Worm (Caenorhabditis elegans) whole organism, young adult: Measurements from ENCODE around the gene F44A6.3.

ENCODE experiments used
- C06A6.2 ChIP-seq: fragments of 200-800 bp; sonication (Bioruptor generic); conservative IDR thresholded peaks from 2 replicates; pipeline ENCODE4 v1.3.6; 2022; ENCODE audit warnings: missing genetic modification characterization, missing compliant biosample characterization
- F10E7.11 ChIP-seq: sonication (generic microtip); optimal IDR thresholded peaks from 2 replicates; lab custom pipeline; 2017; ENCODE audit warnings: mild to moderate bottlenecking, missing genetic modification characterization, moderate library complexity, missing compliant biosample characterization
- F33H1.4 ChIP-seq: fragments of 200-800 bp; sonication (Bioruptor generic); IDR thresholded peaks from 2 replicates; pipeline ENCODE4 v1.3.6; 2022; ENCODE audit warnings: missing genetic modification reagents, missing genetic modification characterization, missing compliant biosample characterization
- F39B2.1 ChIP-seq: fragments of 200-800 bp; sonication (Bioruptor generic); IDR thresholded peaks from 2 replicates; pipeline ENCODE4 v1.3.6; 2022; ENCODE audit warnings: missing genetic modification reagents, missing genetic modification characterization, missing compliant biosample characterization
- F49E8.2 ChIP-seq: sonication (generic microtip); optimal IDR thresholded peaks from 3 replicates; lab custom pipeline; 2017; ENCODE audit warnings: missing genetic modification characterization, mild to moderate bottlenecking, missing compliant biosample characterization, antibody characterized with exemption, moderate library complexity; ENCODE audit not compliant: insufficient read depth
- F55B11.4 ChIP-seq: sonication (generic microtip); optimal IDR thresholded peaks from 2 replicates; lab custom pipeline; 2016; ENCODE audit warnings: missing compliant biosample characterization, missing genetic modification characterization, borderline replicate concordance; ENCODE audit not compliant: insufficient read depth
- T07F8.4 ChIP-seq: sonication (generic microtip); optimal IDR thresholded peaks from 2 replicates; lab custom pipeline; 2016; ENCODE audit warnings: mild to moderate bottlenecking, missing genetic modification characterization, moderate library complexity, missing compliant biosample characterization
- Y53F4B.3 ChIP-seq: fragments of 200-800 bp; sonication (Bioruptor generic); IDR thresholded peaks from 2 replicates; pipeline ENCODE4 v1.3.6; 2022; ENCODE audit warnings: missing genetic modification reagents, missing genetic modification characterization, missing compliant biosample characterization
- Y56A3A.18 ChIP-seq: fragments of 200-800 bp; sonication (Bioruptor generic); IDR thresholded peaks from 2 replicates; pipeline ENCODE4 v1.3.6; 2022; ENCODE audit warnings: missing genetic modification reagents, missing genetic modification characterization, missing compliant biosample characterization
- Y67H2A.10 ChIP-seq: fragments of 200-800 bp; sonication (Bioruptor generic); conservative IDR thresholded peaks from 2 replicates; pipeline ENCODE4 v1.3.6; 2022; ENCODE audit warnings: missing genetic modification reagents, missing genetic modification characterization, missing compliant biosample characterization
- attf-6 ChIP-seq: fragments of 200-800 bp; sonication (Bioruptor generic); IDR thresholded peaks from 2 replicates; pipeline ENCODE4 v1.3.6; 2022; ENCODE audit warnings: missing genetic modification reagents, missing genetic modification characterization, missing compliant biosample characterization
- bed-1 ChIP-seq: fragments of 200-800 bp; sonication (Bioruptor generic); IDR thresholded peaks from 2 replicates; pipeline ENCODE4 v1.3.6; 2022; ENCODE audit warnings: missing genetic modification reagents, missing genetic modification characterization, missing compliant biosample characterization
- ceh-58 ChIP-seq: fragments of 200-800 bp; sonication (Bioruptor generic); IDR thresholded peaks from 2 replicates; pipeline ENCODE4 v1.3.6; 2022; ENCODE audit warnings: missing genetic modification characterization, missing compliant biosample characterization
- dpff-1 ChIP-seq: sonication (generic microtip); optimal IDR thresholded peaks from 2 replicates; lab custom pipeline; 2017; ENCODE audit warnings: mild to moderate bottlenecking, missing genetic modification characterization, missing compliant biosample characterization
- egl-44 ChIP-seq: fragments of 200-800 bp; sonication (Bioruptor generic); IDR thresholded peaks from 2 replicates; pipeline ENCODE4 v1.3.6; 2022; ENCODE audit warnings: missing genetic modification reagents, missing genetic modification characterization, missing compliant biosample characterization
- fkh-3 ChIP-seq: sonication (generic microtip); optimal IDR thresholded peaks from 2 replicates; lab custom pipeline; 2016; ENCODE audit warnings: mild to moderate bottlenecking, missing genetic modification characterization, missing compliant biosample characterization
- hlh-26 ChIP-seq: fragments of 200-800 bp; sonication (Bioruptor generic); conservative IDR thresholded peaks from 2 replicates; pipeline ENCODE4 v1.3.6; 2022; ENCODE audit warnings: missing genetic modification reagents, missing genetic modification characterization, missing compliant biosample characterization
- hmg-1.2 ChIP-seq: fragments of 200-800 bp; sonication (Bioruptor generic); IDR thresholded peaks from 2 replicates; pipeline ENCODE4 v1.3.6; 2022; ENCODE audit warnings: missing genetic modification reagents, missing genetic modification characterization, missing compliant biosample characterization
- hmg-20 ChIP-seq: fragments of 200-800 bp; sonication (Bioruptor generic); IDR thresholded peaks from 2 replicates; pipeline ENCODE4 v1.3.6; 2022; ENCODE audit warnings: missing genetic modification reagents, missing genetic modification characterization, missing compliant biosample characterization
- hsf-1 ChIP-seq: fragments of 200-800 bp; sonication (Bioruptor generic); IDR thresholded peaks from 2 replicates; pipeline ENCODE4 v1.3.6; 2022; ENCODE audit warnings: missing genetic modification reagents, missing genetic modification characterization, missing compliant biosample characterization
- let-526 ChIP-seq: fragments of 200-800 bp; sonication (Bioruptor generic); IDR thresholded peaks from 2 replicates; pipeline ENCODE4 v1.3.6; 2022; ENCODE audit warnings: missing genetic modification reagents, missing genetic modification characterization, missing compliant biosample characterization
- lin-35 ChIP-seq, 3 experiments: fragments of 150-350 bp in 2 of 3; sonication (generic microtip) in 1 of 3; optimal IDR thresholded peaks; 2 replicates each; lab custom pipeline; 2014 to 2018; ENCODE audit warnings: missing biosample characterization in 3 of 3, missing genetic modification characterization in 3 of 3, missing genetic modification reagents in 3 of 3
- madf-8 ChIP-seq: fragments of 200-800 bp; sonication (Bioruptor generic); conservative IDR thresholded peaks from 2 replicates; pipeline ENCODE4 v1.3.6; 2022; ENCODE audit warnings: missing genetic modification reagents, missing genetic modification characterization, missing compliant biosample characterization
- mcd-1 ChIP-seq: fragments of 200-800 bp; sonication (Bioruptor generic); IDR thresholded peaks from 2 replicates; pipeline ENCODE4 v1.3.6; 2022; ENCODE audit warnings: missing genetic modification reagents, missing genetic modification characterization, missing compliant biosample characterization
- nhr-80 ChIP-seq: sonication (generic microtip); optimal IDR thresholded peaks from 2 replicates; lab custom pipeline; 2016; ENCODE audit warnings: missing genetic modification characterization, missing compliant biosample characterization
- nhr-90 ChIP-seq: sonication (generic microtip); optimal IDR thresholded peaks from 2 replicates; lab custom pipeline; 2016; ENCODE audit warnings: missing genotype, mild to moderate bottlenecking, missing genetic modification characterization, missing compliant biosample characterization
- pha-4 ChIP-seq: fragments of 150-350 bp; sonication (generic microtip); optimal IDR thresholded peaks from 2 replicates; lab custom pipeline; 2014; ENCODE audit warnings: missing biosample characterization, missing genetic modification reagents, missing genetic modification characterization
- rpc-1 ChIP-seq, 2 experiments: fragments of 150-350 bp in 1 of 2; sonication (generic microtip) in 1 of 2; optimal IDR thresholded peaks; 2 replicates each; lab custom pipeline; 2014 to 2018; ENCODE audit warnings: missing biosample characterization in 1 of 2, missing genetic modification characterization in 1 of 2, missing genetic modification reagents in 1 of 2, missing genotype in 1 of 2
- snpc-1.3 ChIP-seq: sonication (generic microtip); optimal IDR thresholded peaks from 2 replicates; lab custom pipeline; 2017; ENCODE audit warnings: missing genetic modification characterization, mild to moderate bottlenecking, missing compliant biosample characterization, antibody characterized with exemption, moderate library complexity, missing genotype, missing genetic modification reagents; ENCODE audit not compliant: insufficient read depth
- tbx-9 ChIP-seq: sonication (generic microtip); optimal IDR thresholded peaks from 2 replicates; lab custom pipeline; 2016; ENCODE audit warnings: borderline replicate concordance, missing genetic modification characterization, inconsistent platforms, missing compliant biosample characterization
- xnd-1 ChIP-seq: sonication (generic microtip); optimal IDR thresholded peaks from 2 replicates; lab custom pipeline; 2016; ENCODE audit warnings: missing genotype, missing genetic modification reagents, missing genetic modification characterization, missing compliant biosample characterization
- zfh-2 ChIP-seq: fragments of 200-800 bp; sonication (Bioruptor generic); conservative IDR thresholded peaks from 2 replicates; pipeline ENCODE4 v1.3.6; 2022; ENCODE audit warnings: missing genetic modification reagents, missing genetic modification characterization, missing compliant biosample characterization
- ztf-6 ChIP-seq: fragments of 200-800 bp; sonication (Bioruptor generic); IDR thresholded peaks from 2 replicates; pipeline ENCODE4 v1.3.6; 2022; ENCODE audit warnings: missing genetic modification reagents, missing genetic modification characterization, missing compliant biosample characterization

F44A6.3 gene

DNA sequence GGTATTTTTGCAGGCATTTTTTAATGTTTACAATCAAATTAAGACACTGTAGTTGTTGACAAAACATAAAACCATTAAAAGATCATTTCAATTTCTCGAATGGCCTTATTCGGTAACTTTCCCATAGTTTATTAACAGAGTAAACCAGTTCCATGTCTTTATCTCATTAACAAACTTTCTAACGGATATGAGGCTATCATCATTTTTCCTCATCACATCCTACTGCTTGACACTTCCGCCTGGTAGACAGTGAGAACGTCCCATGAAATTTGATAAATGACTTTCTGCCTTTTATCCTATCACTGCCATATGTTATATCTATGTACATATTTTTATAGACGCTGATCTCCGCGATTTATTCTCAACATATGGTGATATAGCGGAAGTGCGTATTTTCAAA lies 42.0 kb upstream of the F44A6.3 start:
- TF ChIP-seq F49E8.2 (tag; lab: Kevin White, UChicago): no peak
- no peak for TF ChIP-seq let-526 (GFP tag; lab: Robert Waterston, UW)
- no peak for TF ChIP-seq pha-4 (tag; lab: Kevin White, UChicago)
- no peak for TF ChIP-seq xnd-1
- no peak for TF ChIP-seq F55B11.4 (tag; lab: Kevin White, UChicago)
- TF ChIP-seq dpff-1 (tag; lab: Kevin White, UChicago): no peak
- no peak for TF ChIP-seq ztf-6 (GFP tag; lab: Robert Waterston, UW)
- no peak for TF ChIP-seq bed-1 (GFP tag; lab: Robert Waterston, UW)
- TF ChIP-seq hmg-1.2 (GFP tag; lab: Robert Waterston, UW): no peak
- TF ChIP-seq Y53F4B.3 (GFP tag; lab: Robert Waterston, UW): no peak
- TF ChIP-seq hmg-20 (GFP tag; lab: Robert Waterston, UW): no peak
- TF ChIP-seq F10E7.11 (tag; lab: Kevin White, UChicago): no peak
- TF ChIP-seq Y67H2A.10 (GFP tag; lab: Robert Waterston, UW): no peak
- TF ChIP-seq ceh-58: no peak
- no peak for TF ChIP-seq attf-6

DNA sequence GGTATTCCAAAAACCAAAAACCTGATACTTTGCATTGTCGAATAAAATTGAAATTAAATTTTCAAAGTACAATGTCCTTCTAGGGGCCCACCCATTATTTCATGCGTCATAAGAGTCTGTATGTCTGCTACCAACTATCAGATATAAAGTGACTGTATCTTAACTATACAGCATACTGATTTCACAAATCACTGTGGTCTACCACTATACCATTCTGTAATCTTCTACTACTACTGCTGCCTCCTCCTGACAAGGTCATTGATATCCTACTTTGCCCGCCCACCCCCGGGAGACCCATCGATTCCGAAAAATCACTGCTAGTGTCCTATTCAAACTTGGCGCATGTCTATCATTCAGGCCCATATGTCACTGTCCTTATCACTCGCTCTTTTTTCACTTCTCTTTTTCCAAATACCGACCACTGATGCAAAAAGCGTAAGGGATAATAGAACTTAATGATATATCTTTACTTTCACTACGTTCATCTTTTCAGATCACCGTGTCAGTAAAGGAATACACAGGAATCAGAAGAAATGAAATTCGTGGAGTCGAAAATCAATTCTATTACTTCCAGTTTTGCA lies 40.5 kb upstream of the F44A6.3 start, which contains the start of gene C07A4.2:
C07A4.2 (plus strand) TSS at position 195 of the 581 bp plus-strand sequence.
- TF ChIP-seq fkh-3 (tag; lab: Kevin White, UChicago): no peak
- TF ChIP-seq Y53F4B.3 (GFP tag; lab: Robert Waterston, UW): no peak
- TF ChIP-seq Y56A3A.18 (GFP tag; lab: Robert Waterston, UW): no peak

DNA sequence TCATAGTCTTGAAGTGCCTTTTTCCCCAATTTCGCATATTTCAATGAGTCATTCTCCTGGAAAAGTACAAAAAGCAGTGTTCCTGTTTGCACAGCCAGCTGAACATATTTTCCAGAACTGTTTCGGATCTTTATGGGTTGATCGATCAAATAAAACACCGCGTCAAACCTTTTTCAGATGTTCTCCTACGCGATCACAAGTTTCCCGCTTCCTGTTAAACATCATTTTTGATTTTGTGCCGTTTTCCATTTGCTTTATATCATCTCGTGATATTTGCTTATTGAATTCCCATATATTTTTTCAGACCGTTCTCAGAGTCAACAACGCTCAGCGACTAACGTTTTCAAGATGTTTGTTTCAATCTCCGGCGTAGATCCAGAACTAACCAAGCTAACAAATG lies 37.9 kb upstream of the F44A6.3 start, which contains the start of gene C07A4.3:
C07A4.3 (plus strand) TSS at position 301 of the 400 bp plus-strand sequence.
- no peak for TF ChIP-seq hlh-26 (GFP tag; lab: Robert Waterston, UW)
- TF ChIP-seq tbx-9 (tag; lab: Kevin White, UChicago): no peak
- TF ChIP-seq F39B2.1 (GFP tag; lab: Robert Waterston, UW): no peak
- no peak for TF ChIP-seq T07F8.4
- TF ChIP-seq lin-35 (GFP tag; optimal IDR thresholded peaks at IDR 0.05; lab: Kevin White, UChicago): no peak
- TF ChIP-seq hsf-1 (GFP tag; lab: Robert Waterston, UW): no peak
- no peak for TF ChIP-seq nhr-80
- TF ChIP-seq snpc-1.3: no peak
- TF ChIP-seq madf-8: no peak
- no peak for TF ChIP-seq F10E7.11 (tag; lab: Kevin White, UChicago)
- no peak for TF ChIP-seq F33H1.4 (GFP tag; lab: Robert Waterston, UW)
- TF ChIP-seq mcd-1 (GFP tag; lab: Robert Waterston, UW): no peak
- TF ChIP-seq Y53F4B.3 (GFP tag; lab: Robert Waterston, UW): no peak
- no peak for TF ChIP-seq egl-44 (GFP tag; lab: Robert Waterston, UW)
- TF ChIP-seq nhr-90 (tag; lab: Kevin White, UChicago): no peak
- TF ChIP-seq zfh-2 (GFP tag; lab: Robert Waterston, UW): no peak
- no peak for TF ChIP-seq C06A6.2 (GFP tag; lab: Robert Waterston, UW)
- no peak for TF ChIP-seq fkh-3 (tag; lab: Kevin White, UChicago)
- no peak for TF ChIP-seq rpc-1 (optimal IDR thresholded peaks at IDR 0.05; lab: Kevin White, UChicago)
- no peak for TF ChIP-seq rpc-1 (tag; optimal IDR thresholded peaks at IDR 0.05; lab: Kevin White, UChicago)
